Fruit fly (Drosophila melanogaster): Measurements from ENCODE around the gene CG34308.

Gene CG34308

dm6 chr3R:13078263-13078662 is 10.8 kb upstream of the CG34308 start (continued):
- no peak for TF ChIP-seq CG3407 (GFP tag; optimal IDR thresholded peaks at IDR 0.05)
- TF ChIP-seq stc (GFP tag; IDR thresholded peaks at IDR 0.05), result no peak
- TF ChIP-seq zen (tag; optimal IDR thresholded peaks at IDR 0.05), result peak; percentile 8
- TF ChIP-seq CG16813 (GFP tag; IDR thresholded peaks at IDR 0.05; ENCODE audit: partially characterized antibody), result peak; percentile 65
- no peak for TF ChIP-seq kay (GFP tag; optimal IDR thresholded peaks at IDR 0.05)
- no peak for TF ChIP-seq Doc2 (GFP tag; IDR thresholded peaks at IDR 0.05)
- no peak for TF ChIP-seq Dad (GFP tag; optimal IDR thresholded peaks at IDR 0.05)
- TF ChIP-seq CG11456 (GFP tag; IDR thresholded peaks at IDR 0.05), result peak; percentile 43; the same call in 2 of the 3 replicates
- TF ChIP-seq CG9437 (GFP tag; optimal IDR thresholded peaks at IDR 0.05), result no peak
- TF ChIP-seq CG9932 (GFP tag; IDR thresholded peaks at IDR 0.05), result peak; percentile 63
- no peak for TF ChIP-seq CG7357 (GFP tag; IDR thresholded peaks at IDR 0.05)
- TF ChIP-seq jing (GFP tag; optimal IDR thresholded peaks at IDR 0.05), result no peak
- TF ChIP-seq pan (optimal IDR thresholded peaks at IDR 0.05), result no peak
- TF ChIP-seq pan (GFP tag; optimal IDR thresholded peaks at IDR 0.05 in 1 of 2, IDR thresholded peaks at IDR 0.05 in 1 of 2), result no peak
- no peak for TF ChIP-seq corto (GFP tag; optimal IDR thresholded peaks at IDR 0.05)
- TF ChIP-seq CG32772 (GFP tag; IDR thresholded peaks at IDR 0.05), result no peak; the same call in 1 of the 2 replicates
- no peak for TF ChIP-seq Lim3 (GFP tag; IDR thresholded peaks at IDR 0.05)
- TF ChIP-seq ase (GFP tag; IDR thresholded peaks at IDR 0.05), result no peak
- TF ChIP-seq unc-4 (GFP tag; IDR thresholded peaks at IDR 0.05; ENCODE audit: partially characterized antibody), result no peak

- TF ChIP-seq Hr39 (optimal IDR thresholded peaks at IDR 0.05) (peak; percentile 83), CG13894 (tag; optimal IDR thresholded peaks at IDR 0.05) (peak; percentile 82), amos (GFP tag; IDR thresholded peaks at IDR 0.05; ENCODE audit: partially characterized antibody) (no peak), CG11560 (tag; IDR thresholded peaks at IDR 0.05) (no peak), CG3065 (GFP tag; optimal IDR thresholded peaks at IDR 0.05) (no peak), Ets65A (GFP tag) (peak; percentile 91), Med (GFP tag) (no peak), stc (GFP tag; IDR thresholded peaks at IDR 0.05) (no peak)
Observed at dm6 chr3R:13082382-13082781, 6.7 kb upstream of the CG34308 start.

dm6 chr3R:13085924-13086323 is 3.1 kb upstream of the CG34308 start, which contains the start of gene CG43063:
CG43063 (plus strand) TSS chr3R:13086224.
- TF ChIP-seq CG1832 (GFP tag; optimal IDR thresholded peaks at IDR 0.05) (no peak), CG12659 (GFP tag; optimal IDR thresholded peaks at IDR 0.05) (no peak), HLH3B (GFP tag; IDR thresholded peaks at IDR 0.05) (no peak), TFAM (GFP tag; optimal IDR thresholded peaks at IDR 0.05) (no peak), HHEX (GFP tag; optimal IDR thresholded peaks at IDR 0.05) (no peak), CG11085 (GFP tag; IDR thresholded peaks at IDR 0.05) (no peak), HLHmδ (GFP tag; optimal IDR thresholded peaks at IDR 0.05) (no peak), CG8359 (GFP tag; optimal IDR thresholded peaks at IDR 0.05; ENCODE audit: borderline replicate concordance) (no peak), jigr1 (GFP tag; IDR thresholded peaks at IDR 0.05) (no peak), CG1792 (GFP tag; optimal IDR thresholded peaks at IDR 0.05) (no peak), CG10959 (GFP tag; IDR thresholded peaks at IDR 0.05) (no peak), sqz (GFP tag; optimal IDR thresholded peaks at IDR 0.05) (no peak), CG2129 (GFP tag; IDR thresholded peaks at IDR 0.05; ENCODE audit: partially characterized antibody) (no peak), Vsx1 (GFP tag; optimal IDR thresholded peaks at IDR 0.05) (no peak), CG1233 (GFP tag; optimal IDR thresholded peaks at IDR 0.05) (no peak), ap (GFP tag; IDR thresholded peaks at IDR 0.05) (no peak), jing (GFP tag; optimal IDR thresholded peaks at IDR 0.05) (no peak), Neu2 (GFP tag; optimal IDR thresholded peaks at IDR 0.05; ENCODE audit: borderline replicate concordance) (no peak)

Measured in whole organism, embryonic.